Fruit fly (Drosophila melanogaster): ENCODE measurements around the gene CG9525.

CG9525 gene

DNA sequence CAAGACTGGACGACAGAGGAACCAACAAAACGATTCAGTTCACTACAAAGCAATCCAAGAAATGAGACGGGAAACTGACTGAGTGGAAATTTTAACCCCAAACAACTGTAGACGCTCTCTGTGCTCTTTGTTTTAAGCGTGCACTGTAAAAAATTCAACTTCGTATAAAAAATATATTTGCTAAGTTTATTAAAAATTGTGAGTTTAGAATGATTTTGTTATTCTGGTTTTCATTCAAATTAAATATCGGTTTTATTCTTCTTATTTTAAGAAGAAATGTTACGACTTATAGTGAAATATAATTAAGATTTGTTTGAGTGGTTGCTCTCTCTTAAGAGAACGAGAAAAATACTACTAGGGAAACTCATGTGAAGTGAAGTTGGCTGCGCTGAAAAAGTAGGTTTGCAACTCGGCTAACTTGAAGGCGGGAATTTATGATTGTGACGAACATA lies 4.1 kb downstream of the CG9525 start (continued):
- TF ChIP-seq her (GFP tag; optimal IDR thresholded peaks at IDR 0.05) (peak; percentile 83), CG15696 (tag; optimal IDR thresholded peaks at IDR 0.05) (peak; percentile 83), Hr3 (GFP tag; optimal IDR thresholded peaks at IDR 0.05) (peak; percentile 93), Rfx (GFP tag; IDR thresholded peaks at IDR 0.05) (peak; percentile 96), pum (GFP tag; optimal IDR thresholded peaks at IDR 0.05) (peak; percentile 93), zen2 (GFP tag; IDR thresholded peaks at IDR 0.05; ENCODE audit: partially characterized antibody) (no peak), CG10431 (GFP tag; optimal IDR thresholded peaks at IDR 0.05) (peak; percentile 60), CG6254 (GFP tag; optimal IDR thresholded peaks at IDR 0.05) (peak; percentile 88), B-H2 (GFP tag; optimal IDR thresholded peaks at IDR 0.05) (peak; percentile 84), Hand (GFP tag; optimal IDR thresholded peaks at IDR 0.05) (peak; percentile 62), Side (GFP tag; optimal IDR thresholded peaks at IDR 0.05) (peak; percentile 96), CG10462 (GFP tag; optimal IDR thresholded peaks at IDR 0.05) (peak; percentile 97), mirr (GFP tag; optimal IDR thresholded peaks at IDR 0.05) (peak; percentile 69), kay (GFP tag; optimal IDR thresholded peaks at IDR 0.05) (peak; percentile 92), CG12391 (tag; optimal IDR thresholded peaks at IDR 0.05) (peak; percentile 98), Ada2b (GFP tag; IDR thresholded peaks at IDR 0.05) (peak; percentile 98), gsb (GFP tag; IDR thresholded peaks at IDR 0.05) (peak; percentile 91), CG2678 (tag; optimal IDR thresholded peaks at IDR 0.05) (peak; percentile 94), CG12104 (GFP tag; optimal IDR thresholded peaks at IDR 0.05) (peak; percentile 83), Hr78 (GFP tag; optimal IDR thresholded peaks at IDR 0.05) (peak in 1 of 2 experiments; percentile 95), CG13775 (GFP tag; optimal IDR thresholded peaks at IDR 0.05) (peak; percentile 93), CG5953 (GFP tag; IDR thresholded peaks at IDR 0.05) (peak; percentile 97), CG16815 (GFP tag; optimal IDR thresholded peaks at IDR 0.05) (peak; percentile 94), CG13624 (GFP tag; optimal IDR thresholded peaks at IDR 0.05) (peak; percentile 88), CG14014 (GFP tag; IDR thresholded peaks at IDR 0.05) (peak; percentile 96), sens-2 (GFP tag; IDR thresholded peaks at IDR 0.05) (peak; percentile 87), pfk (GFP tag; optimal IDR thresholded peaks at IDR 0.05) (peak; percentile 37), CG14860 (GFP tag; IDR thresholded peaks at IDR 0.05; ENCODE audit: partially characterized antibody) (no peak), TFAM (GFP tag; optimal IDR thresholded peaks at IDR 0.05) (peak; percentile 79), CG12219 (GFP tag; optimal IDR thresholded peaks at IDR 0.05) (peak; percentile 93), CG6272 (GFP tag; IDR thresholded peaks at IDR 0.05) (peak; percentile 97), bowl (GFP tag; IDR thresholded peaks at IDR 0.05) (peak; percentile 97), CG12659 (GFP tag; optimal IDR thresholded peaks at IDR 0.05) (peak; percentile 93), CG17328 (GFP tag; IDR thresholded peaks at IDR 0.05) (peak; percentile 99), pros (GFP tag; optimal IDR thresholded peaks at IDR 0.05) (peak; percentile 90), Chrac-16 (GFP tag; optimal IDR thresholded peaks at IDR 0.05) (peak; percentile 92), cwo (GFP tag; optimal IDR thresholded peaks at IDR 0.05) (peak; percentile 80), btn (GFP tag; optimal IDR thresholded peaks at IDR 0.05) (peak; percentile 73), Sin3A (optimal IDR thresholded peaks at IDR 0.05) (no peak), vvl (GFP tag; IDR thresholded peaks at IDR 0.05) (peak; percentile 99), CG7372 (GFP tag; IDR thresholded peaks at IDR 0.05) (peak; percentile 91), bcd (GFP tag; optimal IDR thresholded peaks at IDR 0.05) (peak; percentile 90), CG11247 (GFP tag; IDR thresholded peaks at IDR 0.05) (peak; percentile 94), Stat92E (GFP tag; optimal IDR thresholded peaks at IDR 0.05) (peak in 1 of 3 experiments; percentile 66), HLH54F (GFP tag; optimal IDR thresholded peaks at IDR 0.05) (peak; percentile 77), amos (GFP tag; IDR thresholded peaks at IDR 0.05; ENCODE audit: partially characterized antibody) (peak; percentile 32; the same call in 1 of the 2 replicates), CG17385 (GFP tag; optimal IDR thresholded peaks at IDR 0.05) (peak; percentile 86), lilli (GFP tag; optimal IDR thresholded peaks at IDR 0.05) (peak; percentile 95), CG3838 (GFP tag; optimal IDR thresholded peaks at IDR 0.05) (peak; percentile 92), ab (GFP tag; optimal IDR thresholded peaks at IDR 0.05) (peak; percentile 28)

Data from whole organism, embryonic.